Fruit fly (Drosophila melanogaster) whole organism, embryonic: Measurements from ENCODE around the gene CG5882.

ENCODE experiments used
- CG1024 ChIP-seq: fragments of 200-800 bp; sonication (Bioruptor generic); IDR thresholded peaks from 2 replicates; pipeline ENCODE4 v1.3.6; 2022; ENCODE audit warnings: missing biosample characterization, missing genetic modification characterization
- CG10274 ChIP-seq: fragments of 200-800 bp; sonication (Bioruptor generic); optimal IDR thresholded peaks from 3 replicates; lab custom pipeline; 2017; ENCODE audit warnings: missing biosample characterization, mild to moderate bottlenecking, missing genetic modification characterization
- CG10366 ChIP-seq: fragments of 200-800 bp; sonication (Bioruptor generic); IDR thresholded peaks from 2 replicates; pipeline ENCODE4 v1.3.6; 2022; ENCODE audit warnings: missing biosample characterization, missing genetic modification characterization
- CG11085 ChIP-seq: fragments of 200-800 bp; sonication (Bioruptor generic); IDR thresholded peaks from 2 replicates; pipeline ENCODE4 v1.3.6; 2022; ENCODE audit warnings: missing biosample characterization, missing genetic modification characterization
- CG11093 ChIP-seq: fragments of 200-800 bp; sonication (Bioruptor generic); IDR thresholded peaks from 3 replicates; pipeline ENCODE4 v1.3.6; 2022; ENCODE audit warnings: missing biosample characterization, missing genetic modification characterization
- CG11456 ChIP-seq: fragments of 200-800 bp; sonication (Bioruptor generic); IDR thresholded peaks from 3 replicates; pipeline ENCODE4 v1.3.6; 2022; ENCODE audit warnings: missing biosample characterization, missing genetic modification characterization
- CG12071 ChIP-seq: fragments of 200-800 bp; sonication (Bioruptor generic); optimal IDR thresholded peaks from 3 replicates; lab custom pipeline; 2018; ENCODE audit warnings: missing biosample characterization, mild to moderate bottlenecking, missing genetic modification characterization
- CG12104 ChIP-seq: fragments of 200-800 bp; sonication (Bioruptor generic); optimal IDR thresholded peaks from 3 replicates; lab custom pipeline; 2016; ENCODE audit warnings: missing biosample characterization, missing genetic modification characterization
- CG12769 ChIP-seq: fragments of 200-800 bp; sonication (Bioruptor generic); optimal IDR thresholded peaks from 2 replicates; lab custom pipeline; 2019; ENCODE audit warnings: missing biosample characterization, mild to moderate bottlenecking, missing genetic modification characterization, moderate library complexity
- CG14441 ChIP-seq: fragments of 200-800 bp; sonication (Bioruptor generic); IDR thresholded peaks from 2 replicates; pipeline ENCODE4 v1.3.6; 2022; ENCODE audit warnings: missing biosample characterization, missing genetic modification characterization
- CG17385 ChIP-seq: fragments of 200-800 bp; sonication (Bioruptor generic); optimal IDR thresholded peaks from 3 replicates; lab custom pipeline; 2018; ENCODE audit warnings: missing biosample characterization, mild to moderate bottlenecking, missing genetic modification characterization
- CG17802 ChIP-seq: fragments of 200-800 bp; sonication (Bioruptor generic); optimal IDR thresholded peaks from 2 replicates; lab custom pipeline; 2018; ENCODE audit warnings: missing biosample characterization, mild to moderate bottlenecking, missing genetic modification characterization, moderate library complexity
- CG18619 ChIP-seq: fragments of 200-800 bp; sonication (Bioruptor generic); optimal IDR thresholded peaks from 3 replicates; lab custom pipeline; 2017; ENCODE audit warnings: missing biosample characterization, mild to moderate bottlenecking, missing genetic modification characterization
- CG3163 ChIP-seq: fragments of 200-800 bp; sonication (Bioruptor generic); optimal IDR thresholded peaks from 3 replicates; lab custom pipeline; 2016; ENCODE audit warnings: missing biosample characterization, missing genetic modification characterization
- CG33557 ChIP-seq: fragments of 200-800 bp; sonication (Bioruptor generic); optimal IDR thresholded peaks from 2 replicates; lab custom pipeline; 2019; ENCODE audit warnings: missing biosample characterization, mild to moderate bottlenecking, missing genetic modification characterization, moderate library complexity
- CG6791 ChIP-seq: fragments of 200-800 bp; sonication (Bioruptor generic); IDR thresholded peaks from 3 replicates; pipeline ENCODE4 v1.3.6; 2022; ENCODE audit warnings: missing biosample characterization, missing genetic modification characterization; ENCODE audit not compliant: partially characterized antibody
- CG7987 ChIP-seq: fragments of 200-800 bp; sonication (Bioruptor generic); optimal IDR thresholded peaks from 2 replicates; lab custom pipeline; 2018; ENCODE audit warnings: missing biosample characterization, mild to moderate bottlenecking, missing genetic modification characterization, moderate library complexity
- CG8290 ChIP-seq, 3 experiments: fragments of 200-800 bp; sonication (Bioruptor generic); optimal IDR thresholded peaks; 2 replicates each; lab custom pipeline; 2016 to 2019; ENCODE audit warnings: missing biosample characterization in 3 of 3, missing genetic modification characterization in 3 of 3, mild to moderate bottlenecking in 2 of 3, moderate library complexity in 1 of 3
- CG8359 ChIP-seq: fragments of 200-800 bp; sonication (Bioruptor generic); optimal IDR thresholded peaks from 2 replicates; lab custom pipeline; 2017; ENCODE audit warnings: missing biosample characterization, mild to moderate bottlenecking, missing genetic modification characterization, borderline replicate concordance
- CG9797 ChIP-seq: fragments of 200-800 bp; sonication (Bioruptor generic); optimal IDR thresholded peaks from 3 replicates; lab custom pipeline; 2018; ENCODE audit warnings: missing biosample characterization, mild to moderate bottlenecking, missing genetic modification characterization
- Dll ChIP-seq: fragments of 200-800 bp; sonication (Bioruptor generic); IDR thresholded peaks from 4 replicates; pipeline ENCODE4 v1.3.6; 2022; ENCODE audit warnings: missing biosample characterization, missing genetic modification characterization; ENCODE audit not compliant: partially characterized antibody
- Gug ChIP-seq: fragments of 200-800 bp; sonication (Bioruptor generic); IDR thresholded peaks from 4 replicates; pipeline ENCODE4 v1.3.6; 2022; ENCODE audit warnings: missing biosample characterization, missing genetic modification characterization
- H2.0 ChIP-seq: fragments of 200-800 bp; sonication (Bioruptor generic); IDR thresholded peaks from 2 replicates; pipeline ENCODE4 v1.3.6; 2022; ENCODE audit warnings: missing biosample characterization, missing genetic modification characterization
- Hey ChIP-seq: fragments of 200-800 bp; sonication (Bioruptor generic); optimal IDR thresholded peaks from 3 replicates; lab custom pipeline; 2018; ENCODE audit warnings: missing biosample characterization, mild to moderate bottlenecking, missing genetic modification characterization
- Hr78 ChIP-seq, 2 experiments: fragments of 200-800 bp in 1 of 2; fragments of >200 bp in 1 of 2; sonication (Bioruptor generic) in 1 of 2; optimal IDR thresholded peaks; 2 replicates each; lab custom pipeline; 2017 to 2019; ENCODE audit warnings: missing biosample characterization in 2 of 2, missing genetic modification characterization in 2 of 2, mild to moderate bottlenecking in 1 of 2, moderate library complexity in 1 of 2
- NfI ChIP-seq: fragments of 200-800 bp; sonication (Bioruptor generic); optimal IDR thresholded peaks from 3 replicates; lab custom pipeline; 2018; ENCODE audit warnings: missing biosample characterization, mild to moderate bottlenecking, missing genetic modification characterization, moderate library complexity
- Oli ChIP-seq: fragments of 200-800 bp; sonication (Bioruptor generic); optimal IDR thresholded peaks from 2 replicates; lab custom pipeline; 2018; ENCODE audit warnings: missing biosample characterization, mild to moderate bottlenecking, missing genetic modification characterization, moderate library complexity
- Trl ChIP-seq, 3 experiments: fragments of >200 bp in 2 of 3; fragments of 200-800 bp in 1 of 3; sonication (Bioruptor generic) in 1 of 3; optimal IDR thresholded peaks; 2 replicates in 1 of 3; 3 replicates in 2 of 3; lab custom pipeline; 2016 to 2017; ENCODE audit warnings: missing biosample characterization in 1 of 3, missing genetic modification characterization in 1 of 3
- abd-A ChIP-seq: fragments of 200-800 bp; sonication (Bioruptor generic); optimal IDR thresholded peaks from 3 replicates; lab custom pipeline; 2019; ENCODE audit warnings: missing biosample characterization, mild to moderate bottlenecking, missing genetic modification characterization, moderate library complexity
- aop ChIP-seq: fragments of 200-800 bp; sonication (Bioruptor generic); IDR thresholded peaks from 2 replicates; pipeline ENCODE4 v1.3.6; 2022; ENCODE audit warnings: missing biosample characterization, missing genetic modification characterization
- ara ChIP-seq: fragments of 200-800 bp; sonication (Bioruptor generic); IDR thresholded peaks from 2 replicates; pipeline ENCODE4 v1.3.6; 2022; ENCODE audit warnings: missing biosample characterization, missing genetic modification characterization
- crol ChIP-seq: fragments of 200-800 bp; sonication (Bioruptor generic); IDR thresholded peaks from 2 replicates; pipeline ENCODE4 v1.3.6; 2022; ENCODE audit warnings: missing biosample characterization, missing genetic modification characterization
- dpn ChIP-seq, 2 experiments: fragments of 200-800 bp; sonication (Bioruptor generic); optimal IDR thresholded peaks; 3 replicates each; lab custom pipeline; 2016; ENCODE audit warnings: missing biosample characterization in 2 of 2, missing genetic modification characterization in 2 of 2
- ftz-f1 ChIP-seq: fragments of 200-800 bp; sonication (Bioruptor generic); optimal IDR thresholded peaks from 2 replicates; lab custom pipeline; 2016; ENCODE audit warnings: missing biosample characterization, missing genetic modification characterization
- gro ChIP-seq: fragments of 200-800 bp; sonication (Bioruptor generic); optimal IDR thresholded peaks from 2 replicates; lab custom pipeline; 2016; ENCODE audit warnings: missing biosample characterization, missing genetic modification characterization
- lilli ChIP-seq: fragments of 200-800 bp; sonication (Bioruptor generic); optimal IDR thresholded peaks from 3 replicates; lab custom pipeline; 2016; ENCODE audit warnings: missing biosample characterization, missing genetic modification characterization
- lmd ChIP-seq: fragments of 200-800 bp; sonication (Bioruptor generic); IDR thresholded peaks from 2 replicates; pipeline ENCODE4 v1.3.6; 2022; ENCODE audit warnings: missing biosample characterization, missing genetic modification characterization
- odd ChIP-seq: fragments of 200-800 bp; sonication (Bioruptor generic); optimal IDR thresholded peaks from 2 replicates; lab custom pipeline; 2017; ENCODE audit warnings: missing biosample characterization, mild to moderate bottlenecking, missing genetic modification characterization
- phol ChIP-seq: fragments of 200-800 bp; sonication (Bioruptor generic); optimal IDR thresholded peaks from 3 replicates; lab custom pipeline; 2018; ENCODE audit warnings: missing biosample characterization, mild to moderate bottlenecking, missing genetic modification characterization, moderate library complexity
- psq ChIP-seq: fragments of 200-800 bp; sonication (Bioruptor generic); optimal IDR thresholded peaks from 2 replicates; lab custom pipeline; 2017; ENCODE audit warnings: missing biosample characterization, missing genetic modification characterization
- ranshi ChIP-seq: fragments of 200-800 bp; sonication (Bioruptor generic); IDR thresholded peaks from 2 replicates; pipeline ENCODE4 v1.3.6; 2022; ENCODE audit warnings: missing biosample characterization, missing genetic modification characterization
- ro ChIP-seq: fragments of 200-800 bp; sonication (Bioruptor generic); IDR thresholded peaks from 2 replicates; pipeline ENCODE4 v1.3.6; 2022; ENCODE audit warnings: missing biosample characterization, missing genetic modification characterization
- sc ChIP-seq, 3 experiments: fragments of >200 bp in 2 of 3; fragments of 200-800 bp in 1 of 3; sonication (Bioruptor generic) in 1 of 3; optimal IDR thresholded peaks; 2 replicates in 2 of 3; 3 replicates in 1 of 3; lab custom pipeline; 2017; ENCODE audit warnings: mild to moderate bottlenecking in 1 of 3, missing biosample characterization in 1 of 3, missing genetic modification characterization in 1 of 3, missing genetic modification reagents in 1 of 3
- sens ChIP-seq: fragments of 200-800 bp; sonication (Bioruptor generic); peaks from one replicate; lab custom pipeline; 2016; ENCODE audit warnings: missing biosample characterization, missing genetic modification characterization
- ttk ChIP-seq: fragments of 200-800 bp; sonication (Bioruptor generic); IDR thresholded peaks from 2 replicates; pipeline ENCODE4 v2.1.2; 2022; ENCODE audit warnings: missing biosample characterization, missing genetic modification characterization
- vvl ChIP-seq: fragments of 200-800 bp; sonication (Bioruptor generic); IDR thresholded peaks from 2 replicates; pipeline ENCODE4 v1.3.6; 2022; ENCODE audit warnings: missing biosample characterization, missing genetic modification characterization
- yki ChIP-seq: fragments of >200 bp; optimal IDR thresholded peaks from 3 replicates; lab custom pipeline; 2018
- z ChIP-seq: fragments of 200-800 bp; sonication (Bioruptor generic); IDR thresholded peaks from 3 replicates; pipeline ENCODE4 v1.3.6; 2022; ENCODE audit warnings: missing biosample characterization, missing genetic modification characterization

The CG5882 gene

DNA sequence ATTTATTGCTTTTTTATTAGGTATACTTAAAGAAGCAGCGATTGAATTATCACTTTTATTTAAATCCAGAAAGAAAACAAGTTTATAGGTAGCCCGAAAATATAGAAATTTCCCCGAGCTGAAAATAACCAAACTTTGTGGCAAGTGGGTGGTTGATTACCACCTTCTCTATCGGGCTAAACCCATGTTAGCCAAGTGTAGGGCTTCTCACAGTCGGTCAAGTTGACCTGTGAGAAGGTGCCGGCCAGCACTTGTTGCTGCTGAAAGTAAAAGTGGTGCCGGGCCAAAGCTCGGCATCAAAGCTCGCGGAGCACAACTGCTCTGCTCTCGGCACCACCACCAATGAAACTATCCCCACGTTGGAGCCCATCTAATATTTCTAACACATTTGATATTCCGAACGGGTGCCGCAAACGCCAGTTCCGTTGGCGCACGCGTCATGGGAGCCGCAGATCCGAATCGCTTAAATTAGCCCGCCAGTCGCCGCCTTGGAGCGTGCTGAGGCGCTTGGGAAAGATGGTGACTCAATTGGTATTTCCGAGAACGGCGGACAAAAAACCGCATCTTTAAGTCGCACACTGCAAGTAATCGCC, 47.4 kb upstream of the CG5882 start (continued):
- TF ChIP-seq ro (no peak), vvl (GFP tag; lab: Robert Waterston, UW) (peak; percentile 58; the same call in 1 of the 2 replicates), sc (optimal IDR thresholded peaks at IDR 0.05; lab: Kevin White, UChicago) (no peak), sc (GFP tag; optimal IDR thresholded peaks at IDR 0.05; lab: Kevin White, UChicago) (no peak), Dll (GFP tag; lab: Robert Waterston, UW) (0 out of 4 replicates have a peak, but pooled peaks have one; percentile 16), CG6791 (GFP tag; lab: Robert Waterston, UW) (no peak), ranshi (GFP tag; lab: Robert Waterston, UW) (0 out of 2 replicates have a peak, but pooled peaks have one; percentile 28), CG10274 (GFP tag; lab: Kevin White, UChicago) (peak; percentile 96), CG14441 (peak; percentile 31; the same call in 1 of the 2 replicates), Hey (tag; lab: Kevin White, UChicago) (no peak), crol (no peak), CG17385 (GFP tag; lab: Kevin White, UChicago) (peak; percentile 1), CG12104 (GFP tag; lab: Kevin White, UChicago) (no peak), CG11085 (GFP tag; lab: Robert Waterston, UW) (0 out of 2 replicates have a peak, but pooled peaks have one; percentile 6), CG18619 (GFP tag; lab: Kevin White, UChicago) (no peak), lmd (GFP tag; lab: Robert Waterston, UW) (no peak; the same call in 1 of the 2 replicates), lilli (GFP tag; lab: Kevin White, UChicago) (peak; percentile 29), odd (GFP tag; lab: Kevin White, UChicago) (no peak), H2.0 (GFP tag; lab: Robert Waterston, UW) (peak; percentile 12; the same call in 1 of the 2 replicates), CG11093 (GFP tag; lab: Robert Waterston, UW) (no peak), CG17802 (tag; lab: Kevin White, UChicago) (no peak), Gug (GFP tag; lab: Robert Waterston, UW) (0 out of 4 replicates have a peak, but pooled peaks have one; percentile 15), CG8290 (GFP tag; optimal IDR thresholded peaks at IDR 0.05; lab: Kevin White, UChicago) (no peak), CG8290 (tag; optimal IDR thresholded peaks at IDR 0.05; lab: Kevin White, UChicago) (peak in 1 of 2 experiments; percentile 17), dpn (GFP tag; optimal IDR thresholded peaks at IDR 0.05; lab: Kevin White, UChicago) (peak in 1 of 2 experiments; percentile 19), Oli (tag; lab: Kevin White, UChicago) (peak; percentile 31), ttk (0 out of 2 replicates have a peak, but pooled peaks have one; percentile 20), yki (lab: Kevin White, UChicago) (no peak), Hr78 (GFP tag; optimal IDR thresholded peaks at IDR 0.05; lab: Kevin White, UChicago) (peak in 1 of 2 experiments; percentile 16), CG12769 (tag; lab: Kevin White, UChicago) (peak; percentile 23), NfI (GFP tag; lab: Kevin White, UChicago) (peak; percentile 1), abd-A (tag; lab: Kevin White, UChicago) (no peak), CG10366 (GFP tag; lab: Robert Waterston, UW) (peak; percentile 30; the same call in 1 of the 2 replicates)

DNA sequence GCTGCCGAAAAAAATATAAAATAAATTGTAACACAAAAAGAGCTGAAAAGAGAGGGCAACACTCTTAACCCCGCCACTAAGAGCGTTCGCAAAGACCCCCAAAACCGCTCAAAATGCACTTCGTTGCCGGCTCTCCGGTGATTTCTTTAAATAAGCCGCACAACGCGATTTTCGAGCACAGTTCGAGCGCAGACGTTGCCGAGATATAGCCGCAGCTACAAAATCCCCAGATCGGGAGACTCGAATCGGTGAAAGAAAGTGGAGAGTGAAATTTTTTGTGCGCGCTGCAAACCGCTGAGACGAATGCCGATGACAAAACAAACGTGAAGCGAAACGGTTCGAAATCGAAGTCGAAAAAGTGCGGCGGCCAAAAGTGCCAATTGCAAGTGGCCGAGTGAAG, 42.8 kb upstream of the CG5882 start, which contains the start of gene CG14257:
Gene CG14257, plus strand, starts transcription at position 177 of the 400 bp plus-strand sequence.
- TF ChIP-seq CG9797 (GFP tag; lab: Kevin White, UChicago) (no peak), CG18619 (GFP tag; lab: Kevin White, UChicago) (no peak), CG8359 (GFP tag; lab: Kevin White, UChicago) (no peak), ftz-f1 (no peak), CG12071 (GFP tag; lab: Kevin White, UChicago) (no peak), psq (GFP tag; lab: Kevin White, UChicago) (no peak), CG33557 (GFP tag; lab: Kevin White, UChicago) (no peak), CG1024 (GFP tag; lab: Robert Waterston, UW) (no peak), ara (no peak), gro (no peak), CG11456 (no peak), sens (GFP tag; lab: Kevin White, UChicago) (peak; percentile 44), phol (tag; lab: Kevin White, UChicago) (no peak), CG7987 (GFP tag; lab: Kevin White, UChicago) (no peak), aop (GFP tag; lab: Robert Waterston, UW) (no peak), Hey (tag; lab: Kevin White, UChicago) (no peak), Trl (optimal IDR thresholded peaks at IDR 0.05; lab: Kevin White, UChicago) (peak in 1 of 2 experiments; percentile 49), Trl (GFP tag; optimal IDR thresholded peaks at IDR 0.05; lab: Kevin White, UChicago) (no peak), z (GFP tag; lab: Robert Waterston, UW) (peak; percentile 73; the same call in 2 of the 3 replicates), CG3163 (GFP tag; lab: Kevin White, UChicago) (peak; percentile 86)
